Worm (Caenorhabditis elegans) whole organism, young adult: ENCODE results near the gene F02D8.4.

ENCODE experiments used
- B0019.2 ChIP-seq: fragments of 200-800 bp; sonication (Bioruptor generic); conservative IDR thresholded peaks from 2 replicates; pipeline ENCODE4 v1.3.6; 2022; ENCODE audit warnings: missing genetic modification reagents, missing genetic modification characterization, missing compliant biosample characterization
- B0035.1 ChIP-seq: sonication (generic microtip); optimal IDR thresholded peaks from 2 replicates; lab custom pipeline; 2016; ENCODE audit warnings: missing genetic modification characterization, mild to moderate bottlenecking, missing compliant biosample characterization, missing genotype, missing genetic modification reagents
- B0261.1 ChIP-seq: sonication (generic microtip); optimal IDR thresholded peaks from 2 replicates; lab custom pipeline; 2016; ENCODE audit warnings: mild to moderate bottlenecking, missing genetic modification characterization, moderate library complexity, missing compliant biosample characterization
- F10E7.11 ChIP-seq: sonication (generic microtip); optimal IDR thresholded peaks from 2 replicates; lab custom pipeline; 2017; ENCODE audit warnings: mild to moderate bottlenecking, missing genetic modification characterization, moderate library complexity, missing compliant biosample characterization
- F22D6.2 ChIP-seq: sonication (generic microtip); optimal IDR thresholded peaks from 2 replicates; lab custom pipeline; 2016; ENCODE audit warnings: mild to moderate bottlenecking, missing genetic modification characterization, missing compliant biosample characterization
- F39B2.1 ChIP-seq: fragments of 200-800 bp; sonication (Bioruptor generic); IDR thresholded peaks from 2 replicates; pipeline ENCODE4 v1.3.6; 2022; ENCODE audit warnings: missing genetic modification reagents, missing genetic modification characterization, missing compliant biosample characterization
- F52B5.7 ChIP-seq: sonication (generic microtip); optimal IDR thresholded peaks from 2 replicates; lab custom pipeline; 2016; ENCODE audit warnings: mild to moderate bottlenecking, missing genetic modification characterization, missing compliant biosample characterization
- F57A8.1 ChIP-seq: fragments of 200-800 bp; sonication (Bioruptor generic); optimal IDR thresholded peaks from 2 replicates; lab custom pipeline; 2018; ENCODE audit warnings: mild to moderate bottlenecking, missing genetic modification characterization, moderate library complexity, missing compliant biosample characterization
- F57C9.4 ChIP-seq: sonication (generic microtip); optimal IDR thresholded peaks from 2 replicates; lab custom pipeline; 2017; ENCODE audit warnings: mild to moderate bottlenecking, missing genetic modification characterization, missing compliant biosample characterization
- T07F8.4 ChIP-seq: sonication (generic microtip); optimal IDR thresholded peaks from 2 replicates; lab custom pipeline; 2016; ENCODE audit warnings: mild to moderate bottlenecking, missing genetic modification characterization, moderate library complexity, missing compliant biosample characterization
- Y56A3A.18 ChIP-seq: fragments of 200-800 bp; sonication (Bioruptor generic); IDR thresholded peaks from 2 replicates; pipeline ENCODE4 v1.3.6; 2022; ENCODE audit warnings: missing genetic modification reagents, missing genetic modification characterization, missing compliant biosample characterization
- Y67H2A.10 ChIP-seq: fragments of 200-800 bp; sonication (Bioruptor generic); conservative IDR thresholded peaks from 2 replicates; pipeline ENCODE4 v1.3.6; 2022; ENCODE audit warnings: missing genetic modification reagents, missing genetic modification characterization, missing compliant biosample characterization
- akir-1 ChIP-seq: fragments of 200-800 bp; sonication (Bioruptor generic); optimal IDR thresholded peaks from 2 replicates; lab custom pipeline; 2018; ENCODE audit warnings: mild to moderate bottlenecking, missing genetic modification characterization, moderate library complexity, missing compliant biosample characterization
- aptf-2 ChIP-seq: fragments of 200-800 bp; sonication (Bioruptor generic); conservative IDR thresholded peaks from 2 replicates; pipeline ENCODE4 v1.3.6; 2022; ENCODE audit warnings: missing genetic modification reagents, missing genetic modification characterization, missing compliant biosample characterization
- aptf-3 ChIP-seq: fragments of 200-800 bp; sonication (Bioruptor generic); IDR thresholded peaks from 2 replicates; pipeline ENCODE4 v1.3.6; 2022; ENCODE audit warnings: missing genetic modification characterization, missing compliant biosample characterization
- attf-5 ChIP-seq: fragments of 200-800 bp; sonication (Bioruptor generic); optimal IDR thresholded peaks from 2 replicates; lab custom pipeline; 2018; ENCODE audit warnings: mild to moderate bottlenecking, missing genetic modification characterization, missing compliant biosample characterization
- bed-1 ChIP-seq: fragments of 200-800 bp; sonication (Bioruptor generic); IDR thresholded peaks from 2 replicates; pipeline ENCODE4 v1.3.6; 2022; ENCODE audit warnings: missing genetic modification reagents, missing genetic modification characterization, missing compliant biosample characterization
- bed-2 ChIP-seq: fragments of 200-800 bp; sonication (Bioruptor generic); IDR thresholded peaks from 2 replicates; pipeline ENCODE4 v1.3.6; 2022; ENCODE audit warnings: missing genetic modification reagents, missing genetic modification characterization, missing compliant biosample characterization
- ceh-91 ChIP-seq: fragments of 200-800 bp; sonication (Bioruptor generic); IDR thresholded peaks from 2 replicates; pipeline ENCODE4 v1.3.6; 2022; ENCODE audit warnings: missing genetic modification reagents, missing genetic modification characterization, missing compliant biosample characterization
- die-1 ChIP-seq: sonication (generic microtip); optimal IDR thresholded peaks from 2 replicates; lab custom pipeline; 2016; ENCODE audit warnings: missing genotype, mild to moderate bottlenecking, missing genetic modification characterization, missing compliant biosample characterization
- dpl-1 ChIP-seq: fragments of 150-350 bp; optimal IDR thresholded peaks from 2 replicates; lab custom pipeline; 2014; ENCODE audit warnings: missing biosample characterization, missing genetic modification reagents, missing genetic modification characterization
- egl-18 ChIP-seq: fragments of 200-800 bp; sonication (Bioruptor generic); IDR thresholded peaks from 2 replicates; pipeline ENCODE4 v1.3.6; 2022; ENCODE audit warnings: missing genetic modification reagents, missing genetic modification characterization, missing compliant biosample characterization
- fkh-3 ChIP-seq: sonication (generic microtip); optimal IDR thresholded peaks from 2 replicates; lab custom pipeline; 2016; ENCODE audit warnings: mild to moderate bottlenecking, missing genetic modification characterization, missing compliant biosample characterization
- hmg-1.2 ChIP-seq: fragments of 200-800 bp; sonication (Bioruptor generic); IDR thresholded peaks from 2 replicates; pipeline ENCODE4 v1.3.6; 2022; ENCODE audit warnings: missing genetic modification reagents, missing genetic modification characterization, missing compliant biosample characterization
- hrde-1 ChIP-seq: sonication (generic microtip); optimal IDR thresholded peaks from 2 replicates; lab custom pipeline; 2016; ENCODE audit warnings: missing genetic modification characterization, mild to moderate bottlenecking, missing compliant biosample characterization, moderate library complexity, missing genotype, missing genetic modification reagents, borderline replicate concordance
- hsf-1 ChIP-seq: fragments of 200-800 bp; sonication (Bioruptor generic); IDR thresholded peaks from 2 replicates; pipeline ENCODE4 v1.3.6; 2022; ENCODE audit warnings: missing genetic modification reagents, missing genetic modification characterization, missing compliant biosample characterization
- lag-1 ChIP-seq: fragments of 200-800 bp; sonication (Bioruptor generic); IDR thresholded peaks from 2 replicates; pipeline ENCODE4 v1.3.6; 2022; ENCODE audit warnings: missing genetic modification reagents, missing genetic modification characterization, missing compliant biosample characterization
- lin-26 ChIP-seq: fragments of 200-800 bp; sonication (Bioruptor generic); IDR thresholded peaks from 2 replicates; pipeline ENCODE4 v1.3.6; 2022; ENCODE audit warnings: missing genetic modification reagents, missing genetic modification characterization, missing compliant biosample characterization
- lin-54 ChIP-seq: fragments of 200-800 bp; sonication (Bioruptor generic); optimal IDR thresholded peaks from 2 replicates; lab custom pipeline; 2018; ENCODE audit warnings: mild to moderate bottlenecking, missing genetic modification characterization, missing compliant biosample characterization
- mes-4 ChIP-seq: sonication (generic microtip); optimal IDR thresholded peaks from 2 replicates; lab custom pipeline; 2016; ENCODE audit warnings: missing genotype, missing genetic modification characterization, missing compliant biosample characterization
- mxl-1 ChIP-seq: sonication (generic microtip); optimal IDR thresholded peaks from 2 replicates; lab custom pipeline; 2016; ENCODE audit warnings: missing genetic modification characterization, missing compliant biosample characterization
- nfyb-1 ChIP-seq: fragments of 200-800 bp; sonication (Bioruptor generic); IDR thresholded peaks from 2 replicates; pipeline ENCODE4 v1.3.6; 2022; ENCODE audit warnings: missing genetic modification reagents, missing genetic modification characterization, missing compliant biosample characterization
- nhr-179 ChIP-seq: sonication (generic microtip); optimal IDR thresholded peaks from 2 replicates; lab custom pipeline; 2016; ENCODE audit warnings: mild to moderate bottlenecking, missing genetic modification characterization, missing compliant biosample characterization
- rcor-1 ChIP-seq: fragments of 200-800 bp; sonication (Bioruptor generic); IDR thresholded peaks from 2 replicates; pipeline ENCODE4 v1.3.6; 2022; ENCODE audit warnings: missing genetic modification reagents, missing genetic modification characterization, missing compliant biosample characterization
- rec-8 ChIP-seq, 2 experiments: sonication (generic microtip); optimal IDR thresholded peaks; 2 replicates each; lab custom pipeline; 2016; ENCODE audit warnings: mild to moderate bottlenecking in 2 of 2, missing genetic modification characterization in 2 of 2, missing genetic modification reagents in 2 of 2, missing genotype in 2 of 2, missing biosample characterization in 1 of 2, missing compliant biosample characterization in 1 of 2, moderate library complexity in 1 of 2
- tlf-1 ChIP-seq: fragments of 200-800 bp; sonication (Bioruptor generic); optimal IDR thresholded peaks from 2 replicates; lab custom pipeline; 2018; ENCODE audit warnings: mild to moderate bottlenecking, missing genetic modification characterization, missing compliant biosample characterization
- xnd-1 ChIP-seq: sonication (generic microtip); optimal IDR thresholded peaks from 2 replicates; lab custom pipeline; 2016; ENCODE audit warnings: missing genotype, missing genetic modification reagents, missing genetic modification characterization, missing compliant biosample characterization
- zfh-2 ChIP-seq: fragments of 200-800 bp; sonication (Bioruptor generic); conservative IDR thresholded peaks from 2 replicates; pipeline ENCODE4 v1.3.6; 2022; ENCODE audit warnings: missing genetic modification reagents, missing genetic modification characterization, missing compliant biosample characterization
- ztf-18 ChIP-seq: sonication (generic microtip); optimal IDR thresholded peaks from 2 replicates; lab custom pipeline; 2016; ENCODE audit warnings: missing genotype, mild to moderate bottlenecking, missing genetic modification characterization, missing compliant biosample characterization
- ztf-22 ChIP-seq: fragments of 200-800 bp; sonication (Bioruptor generic); optimal IDR thresholded peaks from 2 replicates; lab custom pipeline; 2018; ENCODE audit warnings: mild to moderate bottlenecking, missing genetic modification characterization, moderate library complexity, missing compliant biosample characterization

The F02D8.4 gene

ce11 chrV:14943774-14944173 is 40.9 kb upstream of the F02D8.4 start:
- TF ChIP-seq hrde-1 (tag; lab: Kevin White, UChicago): no peak

ce11 chrV:14945124-14945523 is 39.6 kb upstream of the F02D8.4 start:
- TF ChIP-seq B0035.1 (tag; lab: Kevin White, UChicago) (no peak), bed-2 (GFP tag; lab: Robert Waterston, UW) (no peak), bed-1 (GFP tag; lab: Robert Waterston, UW) (no peak), zfh-2 (GFP tag; lab: Robert Waterston, UW) (no peak), nhr-179 (no peak), F39B2.1 (GFP tag; lab: Robert Waterston, UW) (no peak), F57C9.4 (no peak), die-1 (no peak), hsf-1 (GFP tag; lab: Robert Waterston, UW) (no peak), Y67H2A.10 (GFP tag; lab: Robert Waterston, UW) (no peak), aptf-2 (no peak), B0261.1 (tag; lab: Kevin White, UChicago) (no peak), mxl-1 (tag; lab: Kevin White, UChicago) (no peak), rec-8 (tag; optimal IDR thresholded peaks at IDR 0.05; lab: Kevin White, UChicago) (no peak), xnd-1 (tag; lab: Kevin White, UChicago) (no peak), egl-18 (no peak)

ce11 chrV:14945697-14946096 is 39.0 kb upstream of the F02D8.4 start, which contains the start of gene C30G7.3:
TSS of gene C30G7.3 (minus strand) at chrV:14945704.
- no peak for TF ChIP-seq ztf-18 (tag; lab: Kevin White, UChicago)
- TF ChIP-seq zfh-2 (GFP tag; lab: Robert Waterston, UW): no peak
- no peak for TF ChIP-seq dpl-1 (GFP tag; lab: Kevin White, UChicago)
- TF ChIP-seq B0261.1 (tag; lab: Kevin White, UChicago): no peak
- TF ChIP-seq lin-26 (GFP tag; lab: Robert Waterston, UW): no peak
- no peak for TF ChIP-seq rcor-1
- TF ChIP-seq attf-5 (GFP tag; lab: Kevin White, UChicago): no peak
- TF ChIP-seq F57A8.1 (GFP tag; lab: Kevin White, UChicago): no peak
- TF ChIP-seq hmg-1.2 (GFP tag; lab: Robert Waterston, UW): no peak
- no peak for TF ChIP-seq lin-54 (GFP tag; lab: Kevin White, UChicago)
- no peak for TF ChIP-seq lag-1 (GFP tag; lab: Robert Waterston, UW)
- no peak for TF ChIP-seq mes-4 (tag; lab: Kevin White, UChicago)
- TF ChIP-seq F22D6.2 (tag; lab: Kevin White, UChicago): no peak
- TF ChIP-seq F10E7.11 (tag; lab: Kevin White, UChicago): no peak
- TF ChIP-seq fkh-3 (tag; lab: Kevin White, UChicago): no peak
- TF ChIP-seq ztf-22: no peak
- TF ChIP-seq, all 124 proteins: peak for 0

ce11 chrV:14947022-14947421 is 37.7 kb upstream of the F02D8.4 start, which contains the start of gene C30G7.4:
TSS of gene C30G7.4 (minus strand) at chrV:14947122.
- TF ChIP-seq aptf-3 (no peak), egl-18 (no peak), B0019.2 (no peak), B0261.1 (tag; lab: Kevin White, UChicago) (no peak), bed-1 (GFP tag; lab: Robert Waterston, UW) (no peak), Y56A3A.18 (GFP tag; lab: Robert Waterston, UW) (no peak), hrde-1 (tag; lab: Kevin White, UChicago) (no peak), tlf-1 (GFP tag; lab: Kevin White, UChicago) (no peak), nfyb-1 (GFP tag; lab: Robert Waterston, UW) (no peak), T07F8.4 (tag; lab: Kevin White, UChicago) (no peak), F52B5.7 (tag; lab: Kevin White, UChicago) (no peak), F57C9.4 (no peak), ceh-91 (GFP tag; lab: Robert Waterston, UW) (no peak), F39B2.1 (GFP tag; lab: Robert Waterston, UW) (no peak), akir-1 (GFP tag; lab: Kevin White, UChicago) (no peak)
